Worm (Caenorhabditis elegans) whole organism, young adult: ENCODE results near the gene M04C3.1.

Source experiments
- B0019.2 ChIP-seq: fragments of 200-800 bp; sonication (Bioruptor generic); conservative IDR thresholded peaks from 2 replicates; pipeline ENCODE4 v1.3.6; 2022; ENCODE audit warnings: missing genetic modification reagents, missing genetic modification characterization, missing compliant biosample characterization
- B0261.1 ChIP-seq: sonication (generic microtip); optimal IDR thresholded peaks from 2 replicates; lab custom pipeline; 2016; ENCODE audit warnings: mild to moderate bottlenecking, missing genetic modification characterization, moderate library complexity, missing compliant biosample characterization
- F37B4.10 ChIP-seq: fragments of 200-800 bp; sonication (Bioruptor generic); IDR thresholded peaks from 2 replicates; pipeline ENCODE4 v1.3.6; 2022; ENCODE audit warnings: missing genetic modification characterization, missing compliant biosample characterization
- K12H6.12 ChIP-seq: fragments of 200-800 bp; sonication (Bioruptor generic); optimal IDR thresholded peaks from 2 replicates; lab custom pipeline; 2018; ENCODE audit warnings: mild to moderate bottlenecking, missing genetic modification characterization, missing compliant biosample characterization
- T26A5.8 ChIP-seq: sonication (generic microtip); optimal IDR thresholded peaks from 2 replicates; lab custom pipeline; 2016; ENCODE audit warnings: missing genetic modification characterization, missing compliant biosample characterization
- Y53F4B.3 ChIP-seq: fragments of 200-800 bp; sonication (Bioruptor generic); IDR thresholded peaks from 2 replicates; pipeline ENCODE4 v1.3.6; 2022; ENCODE audit warnings: missing genetic modification reagents, missing genetic modification characterization, missing compliant biosample characterization
- Y56A3A.18 ChIP-seq: fragments of 200-800 bp; sonication (Bioruptor generic); IDR thresholded peaks from 2 replicates; pipeline ENCODE4 v1.3.6; 2022; ENCODE audit warnings: missing genetic modification reagents, missing genetic modification characterization, missing compliant biosample characterization
- ama-1 ChIP-seq, 3 experiments: fragments of 150-350 bp in 1 of 3; sonication (generic microtip) in 2 of 3; optimal IDR thresholded peaks; 2 replicates each; lab custom pipeline; 2014 to 2018; ENCODE audit warnings: missing biosample characterization in 2 of 3, missing genetic modification characterization in 2 of 3, missing genetic modification reagents in 2 of 3
- aptf-2 ChIP-seq: fragments of 200-800 bp; sonication (Bioruptor generic); conservative IDR thresholded peaks from 2 replicates; pipeline ENCODE4 v1.3.6; 2022; ENCODE audit warnings: missing genetic modification reagents, missing genetic modification characterization, missing compliant biosample characterization
- aptf-3 ChIP-seq: fragments of 200-800 bp; sonication (Bioruptor generic); IDR thresholded peaks from 2 replicates; pipeline ENCODE4 v1.3.6; 2022; ENCODE audit warnings: missing genetic modification characterization, missing compliant biosample characterization
- atf-7 ChIP-seq: sonication (generic microtip); optimal IDR thresholded peaks from 2 replicates; lab custom pipeline; 2017; ENCODE audit warnings: mild to moderate bottlenecking, missing genetic modification characterization, missing compliant biosample characterization
- attf-3 ChIP-seq: fragments of 200-800 bp; sonication (Bioruptor generic); conservative IDR thresholded peaks from 2 replicates; pipeline ENCODE4 v1.3.6; 2022; ENCODE audit warnings: missing genetic modification reagents, missing genetic modification characterization, missing compliant biosample characterization
- cebp-2 ChIP-seq: fragments of 200-800 bp; sonication (Bioruptor generic); IDR thresholded peaks from 2 replicates; pipeline ENCODE4 v1.3.6; 2022; ENCODE audit warnings: missing genetic modification characterization, missing compliant biosample characterization
- ceh-100 ChIP-seq: fragments of 200-800 bp; sonication (Bioruptor generic); IDR thresholded peaks from 2 replicates; pipeline ENCODE4 v1.3.6; 2022; ENCODE audit warnings: missing genetic modification reagents, missing genetic modification characterization, missing compliant biosample characterization
- ceh-58 ChIP-seq: fragments of 200-800 bp; sonication (Bioruptor generic); IDR thresholded peaks from 2 replicates; pipeline ENCODE4 v1.3.6; 2022; ENCODE audit warnings: missing genetic modification characterization, missing compliant biosample characterization
- ceh-91 ChIP-seq: fragments of 200-800 bp; sonication (Bioruptor generic); IDR thresholded peaks from 2 replicates; pipeline ENCODE4 v1.3.6; 2022; ENCODE audit warnings: missing genetic modification reagents, missing genetic modification characterization, missing compliant biosample characterization
- efl-1 ChIP-seq: fragments of 150-350 bp; optimal IDR thresholded peaks from 2 replicates; lab custom pipeline; 2014; ENCODE audit warnings: missing biosample characterization, missing genetic modification reagents, missing genetic modification characterization
- egl-18 ChIP-seq: fragments of 200-800 bp; sonication (Bioruptor generic); IDR thresholded peaks from 2 replicates; pipeline ENCODE4 v1.3.6; 2022; ENCODE audit warnings: missing genetic modification reagents, missing genetic modification characterization, missing compliant biosample characterization
- egrh-3 ChIP-seq: fragments of 200-800 bp; sonication (Bioruptor generic); IDR thresholded peaks from 2 replicates; pipeline ENCODE4 v1.3.6; 2022; ENCODE audit warnings: missing genetic modification reagents, missing genetic modification characterization, missing compliant biosample characterization
- hlh-12 ChIP-seq: sonication (generic microtip); optimal IDR thresholded peaks from 2 replicates; lab custom pipeline; 2016; ENCODE audit warnings: missing genetic modification characterization, missing compliant biosample characterization
- hmg-1.2 ChIP-seq: fragments of 200-800 bp; sonication (Bioruptor generic); IDR thresholded peaks from 2 replicates; pipeline ENCODE4 v1.3.6; 2022; ENCODE audit warnings: missing genetic modification reagents, missing genetic modification characterization, missing compliant biosample characterization
- let-607 ChIP-seq, 2 experiments: fragments of 200-800 bp in 1 of 2; sonication (Bioruptor generic) in 1 of 2; sonication (generic microtip) in 1 of 2; optimal IDR thresholded peaks; 2 replicates each; lab custom pipeline; 2016 to 2018; ENCODE audit warnings: mild to moderate bottlenecking in 2 of 2, missing compliant biosample characterization in 2 of 2, missing genetic modification characterization in 2 of 2, moderate library complexity in 2 of 2, missing genotype in 1 of 2
- lsl-1 ChIP-seq: fragments of 200-800 bp; sonication (Bioruptor generic); optimal IDR thresholded peaks from 2 replicates; lab custom pipeline; 2018; ENCODE audit warnings: mild to moderate bottlenecking, missing genetic modification characterization, moderate library complexity, missing compliant biosample characterization
- madf-6 ChIP-seq: fragments of 200-800 bp; sonication (Bioruptor generic); IDR thresholded peaks from 2 replicates; pipeline ENCODE4 v1.3.6; 2022; ENCODE audit warnings: missing genetic modification reagents, missing genetic modification characterization, missing compliant biosample characterization
- mxl-1 ChIP-seq: sonication (generic microtip); optimal IDR thresholded peaks from 2 replicates; lab custom pipeline; 2016; ENCODE audit warnings: missing genetic modification characterization, missing compliant biosample characterization
- nfya-2 ChIP-seq: fragments of 200-800 bp; sonication (Bioruptor generic); IDR thresholded peaks from 2 replicates; pipeline ENCODE4 v1.3.6; 2022; ENCODE audit warnings: missing genetic modification reagents, missing genetic modification characterization, missing compliant biosample characterization
- nfyb-1 ChIP-seq: fragments of 200-800 bp; sonication (Bioruptor generic); IDR thresholded peaks from 2 replicates; pipeline ENCODE4 v1.3.6; 2022; ENCODE audit warnings: missing genetic modification reagents, missing genetic modification characterization, missing compliant biosample characterization
- nhr-179 ChIP-seq: sonication (generic microtip); optimal IDR thresholded peaks from 2 replicates; lab custom pipeline; 2016; ENCODE audit warnings: mild to moderate bottlenecking, missing genetic modification characterization, missing compliant biosample characterization
- rcor-1 ChIP-seq: fragments of 200-800 bp; sonication (Bioruptor generic); IDR thresholded peaks from 2 replicates; pipeline ENCODE4 v1.3.6; 2022; ENCODE audit warnings: missing genetic modification reagents, missing genetic modification characterization, missing compliant biosample characterization
- sea-2 ChIP-seq: fragments of 200-800 bp; sonication (Bioruptor generic); IDR thresholded peaks from 2 replicates; pipeline ENCODE4 v1.3.6; 2022; ENCODE audit warnings: missing genetic modification characterization, missing compliant biosample characterization
- snpc-1.1 ChIP-seq: sonication (generic microtip); optimal IDR thresholded peaks from 2 replicates; lab custom pipeline; 2017; ENCODE audit warnings: missing genetic modification characterization, mild to moderate bottlenecking, missing compliant biosample characterization, antibody characterized with exemption, moderate library complexity, missing genotype, missing genetic modification reagents; ENCODE audit not compliant: insufficient read depth
- snpc-1.3 ChIP-seq: sonication (generic microtip); optimal IDR thresholded peaks from 2 replicates; lab custom pipeline; 2017; ENCODE audit warnings: missing genetic modification characterization, mild to moderate bottlenecking, missing compliant biosample characterization, antibody characterized with exemption, moderate library complexity, missing genotype, missing genetic modification reagents; ENCODE audit not compliant: insufficient read depth
- tbp1 ChIP-seq: fragments of 200-800 bp; sonication (Bioruptor generic); optimal IDR thresholded peaks from 2 replicates; lab custom pipeline; 2018; ENCODE audit warnings: mild to moderate bottlenecking, missing genetic modification characterization, missing compliant biosample characterization
- tlf-1 ChIP-seq: fragments of 200-800 bp; sonication (Bioruptor generic); optimal IDR thresholded peaks from 2 replicates; lab custom pipeline; 2018; ENCODE audit warnings: mild to moderate bottlenecking, missing genetic modification characterization, missing compliant biosample characterization
- unc-62 ChIP-seq: fragments of 150-350 bp; optimal IDR thresholded peaks from 2 replicates; lab custom pipeline; 2014; ENCODE audit warnings: missing biosample characterization, missing genetic modification reagents, missing genetic modification characterization
- ztf-25 ChIP-seq: fragments of 200-800 bp; sonication (Bioruptor generic); IDR thresholded peaks from 2 replicates; pipeline ENCODE4 v1.3.6; 2022; ENCODE audit warnings: missing genetic modification reagents, missing genetic modification characterization, missing compliant biosample characterization
- ztf-26 ChIP-seq: sonication (generic microtip); optimal IDR thresholded peaks from 2 replicates; lab custom pipeline; 2017; ENCODE audit warnings: missing genetic modification characterization, missing compliant biosample characterization
- ztf-6 ChIP-seq: fragments of 200-800 bp; sonication (Bioruptor generic); IDR thresholded peaks from 2 replicates; pipeline ENCODE4 v1.3.6; 2022; ENCODE audit warnings: missing genetic modification reagents, missing genetic modification characterization, missing compliant biosample characterization

M04C3.1 gene

ce11 chrV:19477852-19478251 lies 32.4 kb upstream of the M04C3.1 start, which contains the start of gene Y43F8B.9:
Y43F8B.9 (plus strand) TSS chrV:19478152.
- TF ChIP-seq unc-62 (GFP tag; lab: Kevin White, UChicago): no peak
- no peak for TF ChIP-seq F37B4.10 (GFP tag; lab: Robert Waterston, UW)
- TF ChIP-seq ztf-6 (GFP tag; lab: Robert Waterston, UW): no peak
- no peak for TF ChIP-seq snpc-1.1 (tag; lab: Kevin White, UChicago)
- TF ChIP-seq efl-1: no peak
- TF ChIP-seq madf-6: no peak
- no peak for TF ChIP-seq ceh-91 (GFP tag; lab: Robert Waterston, UW)
- TF ChIP-seq tbp1 (GFP tag; lab: Kevin White, UChicago): no peak
- TF ChIP-seq Y53F4B.3: no peak
- TF ChIP-seq mxl-1: no peak
- no peak for TF ChIP-seq attf-3 (GFP tag; lab: Robert Waterston, UW)
- no peak for TF ChIP-seq aptf-3 (GFP tag; lab: Robert Waterston, UW)
- no peak for TF ChIP-seq let-607 (tag; optimal IDR thresholded peaks at IDR 0.05; lab: Kevin White, UChicago)
- no peak for TF ChIP-seq nfya-2 (GFP tag; lab: Robert Waterston, UW)
- TF ChIP-seq tlf-1 (GFP tag; lab: Kevin White, UChicago): no peak
- no peak for TF ChIP-seq egl-18 (GFP tag; lab: Robert Waterston, UW)
- TF ChIP-seq rcor-1 (GFP tag; lab: Robert Waterston, UW): no peak

DNA sequence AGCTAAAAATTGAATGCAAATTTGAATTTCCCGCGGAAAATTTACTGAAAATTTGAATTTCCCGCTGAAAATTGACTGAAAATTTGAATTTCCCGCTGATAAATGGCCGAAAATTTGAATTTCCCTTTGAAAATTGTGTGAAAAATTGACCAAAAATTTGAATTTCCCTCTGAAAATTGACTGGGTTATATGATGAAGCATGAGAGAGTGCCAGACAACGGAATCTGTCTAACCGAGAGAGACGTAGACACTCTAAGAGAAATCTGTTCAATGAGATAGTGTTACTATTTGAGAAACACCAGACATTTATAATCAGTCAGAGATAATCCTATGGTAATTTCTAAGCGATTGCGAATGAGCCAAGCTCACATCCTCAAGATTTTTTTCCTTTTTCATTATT lies 31.9 kb upstream of the M04C3.1 start:
- no peak for TF ChIP-seq sea-2 (GFP tag; lab: Robert Waterston, UW)
- no peak for TF ChIP-seq ztf-26 (tag; lab: Kevin White, UChicago)
- TF ChIP-seq ama-1 (optimal IDR thresholded peaks at IDR 0.05; lab: Kevin White, UChicago): no peak
- TF ChIP-seq ama-1 (GFP tag; optimal IDR thresholded peaks at IDR 0.05; lab: Kevin White, UChicago): no peak
- TF ChIP-seq, all 124 proteins: peak for 0

DNA sequence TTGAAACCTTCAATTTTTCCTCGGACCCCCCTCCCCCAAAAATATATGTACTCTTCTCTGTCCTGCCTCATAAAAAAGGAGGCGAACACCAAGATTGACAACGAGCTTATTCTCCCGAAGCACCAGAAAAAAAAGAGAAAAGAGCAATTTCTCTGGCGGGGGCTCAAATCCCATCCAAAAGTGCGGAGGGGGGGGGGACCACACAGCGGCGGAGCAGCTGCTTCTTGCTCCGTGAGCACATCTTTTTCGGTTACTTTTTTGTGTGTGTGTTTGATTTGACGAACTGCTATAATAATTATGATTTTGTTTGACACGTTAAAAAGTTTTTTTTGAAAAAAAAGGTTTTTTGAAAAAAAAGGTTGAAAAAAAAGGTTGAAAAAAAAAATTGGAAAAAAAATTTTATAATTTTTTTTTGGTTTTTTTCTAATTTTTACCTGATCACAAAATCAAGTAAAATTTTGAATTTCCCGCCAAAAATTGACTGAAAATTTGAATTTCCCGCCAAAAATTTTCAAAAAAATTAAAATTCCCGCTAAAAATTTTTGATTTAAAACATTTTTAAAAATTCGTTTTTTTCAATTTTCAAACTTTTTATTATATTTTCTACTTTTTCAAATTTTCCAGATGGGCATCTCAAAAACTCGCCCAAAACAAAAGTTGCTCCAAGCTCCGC lies 28.6 kb upstream of the M04C3.1 start, which contains the start of gene Y43F8B.10:
TSS of gene Y43F8B.10 (plus strand) at position 623 of the 673 bp plus-strand sequence.
- TF ChIP-seq aptf-2 (GFP tag; lab: Robert Waterston, UW) (no peak), egrh-3 (GFP tag; lab: Robert Waterston, UW) (peak; percentile 16; the same call in 1 of the 2 replicates), Y56A3A.18 (GFP tag; lab: Robert Waterston, UW) (no peak), aptf-3 (GFP tag; lab: Robert Waterston, UW) (no peak), nhr-179 (no peak)

DNA sequence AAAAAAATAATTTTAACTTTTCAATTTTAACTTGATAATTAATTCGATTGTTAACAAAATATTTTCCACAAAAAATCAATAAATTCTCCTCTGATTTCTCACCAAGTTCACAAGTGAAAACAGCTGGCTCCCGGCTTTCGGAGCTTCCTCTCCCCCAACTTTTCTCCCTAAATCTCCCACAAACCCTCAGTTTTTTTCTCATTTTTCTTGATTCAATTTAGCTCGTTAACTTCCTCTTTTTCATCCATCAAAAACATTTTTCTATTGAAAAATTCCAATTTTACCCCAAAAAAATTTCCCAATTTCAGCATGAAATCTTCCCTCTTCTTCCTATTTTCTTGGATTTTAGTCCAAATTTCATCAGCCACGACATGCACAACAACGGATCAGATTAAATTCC lies 25.0 kb upstream of the M04C3.1 start, which contains the start of gene Y43F8B.11:
TSS of gene Y43F8B.11 (plus strand) at position 301 of the 400 bp plus-strand sequence.
- TF ChIP-seq B0261.1 (tag; lab: Kevin White, UChicago): no peak
- no peak for TF ChIP-seq snpc-1.3 (tag; lab: Kevin White, UChicago)
- no peak for TF ChIP-seq sea-2 (GFP tag; lab: Robert Waterston, UW)
- TF ChIP-seq B0019.2: no peak
- no peak for TF ChIP-seq let-607 (tag; optimal IDR thresholded peaks at IDR 0.05; lab: Kevin White, UChicago)

DNA sequence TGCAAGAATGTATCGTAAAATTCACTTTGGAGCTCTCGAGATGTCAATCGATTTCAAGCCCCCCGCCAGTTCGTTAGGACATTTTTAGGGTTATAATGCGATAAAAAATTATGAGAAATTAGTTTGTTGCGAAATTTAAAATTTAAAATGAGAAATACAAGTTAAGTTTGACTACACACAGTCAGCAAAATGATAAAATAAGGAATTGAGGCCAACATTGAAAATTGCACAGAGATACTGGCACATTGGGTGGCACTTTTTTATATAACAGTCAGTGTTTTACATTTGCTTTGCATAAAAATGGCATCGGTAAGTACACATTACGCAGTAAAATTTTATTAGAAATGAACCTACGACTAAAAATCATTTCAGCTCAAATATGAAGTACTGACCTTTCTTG lies 22.7 kb upstream of the M04C3.1 start, which contains the start of gene Y43F8B.12:
TSS of gene Y43F8B.12 (plus strand) at position 301 of the 400 bp plus-strand sequence.
- TF ChIP-seq hmg-1.2 (GFP tag; lab: Robert Waterston, UW) (no peak), ceh-58 (GFP tag; lab: Robert Waterston, UW) (no peak), ztf-25 (no peak), hlh-12 (tag; lab: Kevin White, UChicago) (no peak), nfyb-1 (GFP tag; lab: Robert Waterston, UW) (no peak), K12H6.12 (tag; lab: Kevin White, UChicago) (no peak), Y56A3A.18 (GFP tag; lab: Robert Waterston, UW) (no peak), cebp-2 (GFP tag; lab: Robert Waterston, UW) (no peak), T26A5.8 (tag; lab: Kevin White, UChicago) (no peak), ceh-100 (GFP tag; lab: Robert Waterston, UW) (no peak), atf-7 (no peak), lsl-1 (GFP tag; lab: Kevin White, UChicago) (no peak)
